Fruit fly (Drosophila melanogaster) whole organism, prepupa: ENCODE measurements around the gene CG2818.

ENCODE experiments used
- Blimp-1 ChIP-seq: fragments of 200-800 bp; sonication (Bioruptor generic); optimal IDR thresholded peaks from 3 replicates; lab custom pipeline; 2017; ENCODE audit warnings: missing biosample characterization, missing genetic modification characterization, mild to moderate bottlenecking, moderate library complexity, missing genetic modification reagents
- CG32006 ChIP-seq: fragments of 200-800 bp; sonication (Bioruptor generic); optimal IDR thresholded peaks from 3 replicates; lab custom pipeline; 2017; ENCODE audit warnings: missing biosample characterization, mild to moderate bottlenecking, missing genetic modification characterization
- CG6792 ChIP-seq: fragments of 200-800 bp; sonication (Bioruptor generic); optimal IDR thresholded peaks from 3 replicates; lab custom pipeline; 2016; ENCODE audit warnings: missing biosample characterization, missing genetic modification characterization
- CG6808 ChIP-seq: fragments of 200-800 bp; sonication (Bioruptor generic); optimal IDR thresholded peaks from 3 replicates; lab custom pipeline; 2017; ENCODE audit warnings: missing biosample characterization, missing genetic modification characterization, mild to moderate bottlenecking, moderate library complexity, missing genetic modification reagents
- Gug ChIP-seq: fragments of 200-800 bp; sonication (Bioruptor generic); IDR thresholded peaks from 2 replicates; pipeline ENCODE4 v1.3.6; 2022; ENCODE audit warnings: missing biosample characterization, missing genetic modification characterization
- Hr38 ChIP-seq: sonication (Bioruptor generic); optimal IDR thresholded peaks from 2 replicates; lab custom pipeline; 2016; ENCODE audit warnings: missing biosample characterization, missing genetic modification characterization
- Hr4 ChIP-seq: fragments of 200-800 bp; sonication (Bioruptor generic); optimal IDR thresholded peaks from 3 replicates; lab custom pipeline; 2016; ENCODE audit warnings: missing biosample characterization, missing genetic modification characterization
- Met ChIP-seq: fragments of 200-800 bp; sonication (Bioruptor generic); optimal IDR thresholded peaks from 3 replicates; lab custom pipeline; 2016; ENCODE audit warnings: missing biosample characterization, missing genetic modification characterization
- Sox15 ChIP-seq: fragments of 200-800 bp; sonication (Bioruptor generic); optimal IDR thresholded peaks from 3 replicates; lab custom pipeline; 2016; ENCODE audit warnings: missing biosample characterization, missing genetic modification characterization
- dac ChIP-seq: fragments of 200-800 bp; sonication (Bioruptor generic); optimal IDR thresholded peaks from 2 replicates; lab custom pipeline; 2017; ENCODE audit warnings: missing biosample characterization, mild to moderate bottlenecking, missing genetic modification characterization
- eg ChIP-seq: fragments of 200-800 bp; sonication (Bioruptor generic); IDR thresholded peaks from 3 replicates; pipeline ENCODE4 v1.3.6; 2022; ENCODE audit warnings: missing biosample characterization, missing genetic modification characterization
- svp ChIP-seq: fragments of 200-800 bp; sonication (Bioruptor generic); peaks from one replicate; lab custom pipeline; 2016; ENCODE audit warnings: missing biosample characterization, missing genetic modification characterization

DNA sequence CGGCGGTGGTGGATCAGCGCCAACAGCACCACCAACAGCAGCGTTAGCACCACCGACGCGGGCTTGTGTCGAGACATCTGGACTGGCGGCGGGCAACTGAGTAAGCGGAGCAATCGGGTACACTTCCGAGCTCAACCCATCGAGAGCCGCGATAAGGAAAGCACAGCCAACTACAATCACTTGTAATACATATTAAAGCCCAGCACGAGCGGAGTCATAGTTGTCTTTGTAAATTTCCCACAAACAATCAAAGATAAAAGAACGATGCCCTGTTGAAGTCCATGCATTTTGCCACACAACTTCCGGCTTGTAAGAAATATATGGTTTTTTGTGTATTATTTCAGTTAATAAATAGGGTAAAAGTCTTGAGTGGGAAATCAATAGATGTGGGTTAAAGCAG, 6.2 kb upstream of the CG2818 start, which contains the start of gene CG31777:
- TF ChIP-seq Met (GFP tag; lab: Kevin White, UChicago) (no peak), Hr38 (GFP tag; lab: Kevin White, UChicago) (no peak), CG6792 (no peak), eg (GFP tag; lab: Robert Waterston, UW) (no peak), CG6808 (GFP tag; lab: Kevin White, UChicago) (no peak), Blimp-1 (no peak), svp (GFP tag; lab: Kevin White, UChicago) (peak; percentile 71), CG32006 (no peak), Hr4 (no peak), dac (no peak), Sox15 (GFP tag; lab: Kevin White, UChicago) (no peak), Gug (GFP tag; lab: Robert Waterston, UW) (no peak)
